Worm (Caenorhabditis elegans) whole organism, young adult: ENCODE results near the gene pals-37.
A peak's percentile ranks its signal among the peaks of the same experiment; 100 is the strongest.

Experiments
- B0261.1 ChIP-seq: sonication (generic microtip); optimal IDR thresholded peaks from 2 replicates; lab custom pipeline; 2016; ENCODE audit warnings: mild to moderate bottlenecking, missing genetic modification characterization, moderate library complexity, missing compliant biosample characterization
- D2030.7 ChIP-seq: fragments of 200-800 bp; sonication (Bioruptor generic); IDR thresholded peaks from 2 replicates; pipeline ENCODE4 v1.3.6; 2022; ENCODE audit warnings: missing genetic modification reagents, missing genetic modification characterization, missing compliant biosample characterization
- F57C9.4 ChIP-seq: sonication (generic microtip); optimal IDR thresholded peaks from 2 replicates; lab custom pipeline; 2017; ENCODE audit warnings: mild to moderate bottlenecking, missing genetic modification characterization, missing compliant biosample characterization
- K12H6.12 ChIP-seq: fragments of 200-800 bp; sonication (Bioruptor generic); optimal IDR thresholded peaks from 2 replicates; lab custom pipeline; 2018; ENCODE audit warnings: mild to moderate bottlenecking, missing genetic modification characterization, missing compliant biosample characterization
- T07F8.4 ChIP-seq: sonication (generic microtip); optimal IDR thresholded peaks from 2 replicates; lab custom pipeline; 2016; ENCODE audit warnings: mild to moderate bottlenecking, missing genetic modification characterization, moderate library complexity, missing compliant biosample characterization
- Y53F4B.3 ChIP-seq: fragments of 200-800 bp; sonication (Bioruptor generic); IDR thresholded peaks from 2 replicates; pipeline ENCODE4 v1.3.6; 2022; ENCODE audit warnings: missing genetic modification reagents, missing genetic modification characterization, missing compliant biosample characterization
- Y56A3A.18 ChIP-seq: fragments of 200-800 bp; sonication (Bioruptor generic); IDR thresholded peaks from 2 replicates; pipeline ENCODE4 v1.3.6; 2022; ENCODE audit warnings: missing genetic modification reagents, missing genetic modification characterization, missing compliant biosample characterization
- ama-1 ChIP-seq, 3 experiments: fragments of 150-350 bp in 1 of 3; sonication (generic microtip) in 2 of 3; optimal IDR thresholded peaks; 2 replicates each; lab custom pipeline; 2014 to 2018; ENCODE audit warnings: missing biosample characterization in 2 of 3, missing genetic modification characterization in 2 of 3, missing genetic modification reagents in 2 of 3
- athp-1 ChIP-seq: sonication (generic microtip); optimal IDR thresholded peaks from 2 replicates; lab custom pipeline; 2017; ENCODE audit warnings: mild to moderate bottlenecking, missing genetic modification characterization, missing compliant biosample characterization
- attf-3 ChIP-seq: fragments of 200-800 bp; sonication (Bioruptor generic); conservative IDR thresholded peaks from 2 replicates; pipeline ENCODE4 v1.3.6; 2022; ENCODE audit warnings: missing genetic modification reagents, missing genetic modification characterization, missing compliant biosample characterization
- attf-5 ChIP-seq: fragments of 200-800 bp; sonication (Bioruptor generic); optimal IDR thresholded peaks from 2 replicates; lab custom pipeline; 2018; ENCODE audit warnings: mild to moderate bottlenecking, missing genetic modification characterization, missing compliant biosample characterization
- bed-1 ChIP-seq: fragments of 200-800 bp; sonication (Bioruptor generic); IDR thresholded peaks from 2 replicates; pipeline ENCODE4 v1.3.6; 2022; ENCODE audit warnings: missing genetic modification reagents, missing genetic modification characterization, missing compliant biosample characterization
- bed-2 ChIP-seq: fragments of 200-800 bp; sonication (Bioruptor generic); IDR thresholded peaks from 2 replicates; pipeline ENCODE4 v1.3.6; 2022; ENCODE audit warnings: missing genetic modification reagents, missing genetic modification characterization, missing compliant biosample characterization
- cebp-1 ChIP-seq, 2 experiments: fragments of 200-800 bp in 1 of 2; sonication (Bioruptor generic) in 1 of 2; sonication (generic microtip) in 1 of 2; IDR thresholded peaks in 1 of 2; optimal IDR thresholded peaks in 1 of 2; 2 replicates each; pipeline versions ENCODE4 v1.3.6 to Lab custom; 2017 to 2022; ENCODE audit warnings: missing compliant biosample characterization in 2 of 2, missing genetic modification characterization in 2 of 2, mild to moderate bottlenecking in 1 of 2, missing genetic modification reagents in 1 of 2, moderate library complexity in 1 of 2
- dpl-1 ChIP-seq: fragments of 150-350 bp; optimal IDR thresholded peaks from 2 replicates; lab custom pipeline; 2014; ENCODE audit warnings: missing biosample characterization, missing genetic modification reagents, missing genetic modification characterization
- egl-18 ChIP-seq: fragments of 200-800 bp; sonication (Bioruptor generic); IDR thresholded peaks from 2 replicates; pipeline ENCODE4 v1.3.6; 2022; ENCODE audit warnings: missing genetic modification reagents, missing genetic modification characterization, missing compliant biosample characterization
- egrh-3 ChIP-seq: fragments of 200-800 bp; sonication (Bioruptor generic); IDR thresholded peaks from 2 replicates; pipeline ENCODE4 v1.3.6; 2022; ENCODE audit warnings: missing genetic modification reagents, missing genetic modification characterization, missing compliant biosample characterization
- ekl-4 ChIP-seq: fragments of 200-800 bp; sonication (Bioruptor generic); IDR thresholded peaks from 2 replicates; pipeline ENCODE4 v1.3.6; 2022; ENCODE audit warnings: missing genetic modification reagents, missing genetic modification characterization, missing compliant biosample characterization
- hlh-26 ChIP-seq: fragments of 200-800 bp; sonication (Bioruptor generic); conservative IDR thresholded peaks from 2 replicates; pipeline ENCODE4 v1.3.6; 2022; ENCODE audit warnings: missing genetic modification reagents, missing genetic modification characterization, missing compliant biosample characterization
- lin-35 ChIP-seq, 3 experiments: fragments of 150-350 bp in 2 of 3; sonication (generic microtip) in 1 of 3; optimal IDR thresholded peaks; 2 replicates each; lab custom pipeline; 2014 to 2018; ENCODE audit warnings: missing biosample characterization in 3 of 3, missing genetic modification characterization in 3 of 3, missing genetic modification reagents in 3 of 3
- lin-54 ChIP-seq: fragments of 200-800 bp; sonication (Bioruptor generic); optimal IDR thresholded peaks from 2 replicates; lab custom pipeline; 2018; ENCODE audit warnings: mild to moderate bottlenecking, missing genetic modification characterization, missing compliant biosample characterization
- lsl-1 ChIP-seq: fragments of 200-800 bp; sonication (Bioruptor generic); optimal IDR thresholded peaks from 2 replicates; lab custom pipeline; 2018; ENCODE audit warnings: mild to moderate bottlenecking, missing genetic modification characterization, moderate library complexity, missing compliant biosample characterization
- lsy-27 ChIP-seq: sonication (generic microtip); optimal IDR thresholded peaks from 2 replicates; lab custom pipeline; 2017; ENCODE audit warnings: missing genetic modification characterization, mild to moderate bottlenecking, missing compliant biosample characterization, antibody characterized with exemption, missing genotype, borderline replicate concordance; ENCODE audit not compliant: insufficient read depth
- madf-8 ChIP-seq: fragments of 200-800 bp; sonication (Bioruptor generic); conservative IDR thresholded peaks from 2 replicates; pipeline ENCODE4 v1.3.6; 2022; ENCODE audit warnings: missing genetic modification reagents, missing genetic modification characterization, missing compliant biosample characterization
- mcd-1 ChIP-seq: fragments of 200-800 bp; sonication (Bioruptor generic); IDR thresholded peaks from 2 replicates; pipeline ENCODE4 v1.3.6; 2022; ENCODE audit warnings: missing genetic modification reagents, missing genetic modification characterization, missing compliant biosample characterization
- mes-4 ChIP-seq: sonication (generic microtip); optimal IDR thresholded peaks from 2 replicates; lab custom pipeline; 2016; ENCODE audit warnings: missing genotype, missing genetic modification characterization, missing compliant biosample characterization
- nfyb-1 ChIP-seq: fragments of 200-800 bp; sonication (Bioruptor generic); IDR thresholded peaks from 2 replicates; pipeline ENCODE4 v1.3.6; 2022; ENCODE audit warnings: missing genetic modification reagents, missing genetic modification characterization, missing compliant biosample characterization
- nhr-120 ChIP-seq: fragments of 200-800 bp; sonication (Bioruptor generic); IDR thresholded peaks from 2 replicates; pipeline ENCODE4 v1.3.6; 2022; ENCODE audit warnings: missing genetic modification characterization, missing compliant biosample characterization
- nhr-179 ChIP-seq: sonication (generic microtip); optimal IDR thresholded peaks from 2 replicates; lab custom pipeline; 2016; ENCODE audit warnings: mild to moderate bottlenecking, missing genetic modification characterization, missing compliant biosample characterization
- nhr-27 ChIP-seq: fragments of 200-800 bp; sonication (Bioruptor generic); optimal IDR thresholded peaks from 2 replicates; lab custom pipeline; 2018; ENCODE audit warnings: mild to moderate bottlenecking, missing genetic modification characterization, moderate library complexity, missing compliant biosample characterization
- rpc-1 ChIP-seq, 2 experiments: fragments of 150-350 bp in 1 of 2; sonication (generic microtip) in 1 of 2; optimal IDR thresholded peaks; 2 replicates each; lab custom pipeline; 2014 to 2018; ENCODE audit warnings: missing biosample characterization in 1 of 2, missing genetic modification characterization in 1 of 2, missing genetic modification reagents in 1 of 2, missing genotype in 1 of 2
- snpc-1.1 ChIP-seq: sonication (generic microtip); optimal IDR thresholded peaks from 2 replicates; lab custom pipeline; 2017; ENCODE audit warnings: missing genetic modification characterization, mild to moderate bottlenecking, missing compliant biosample characterization, antibody characterized with exemption, moderate library complexity, missing genotype, missing genetic modification reagents; ENCODE audit not compliant: insufficient read depth
- somi-1 ChIP-seq: fragments of 200-800 bp; sonication (Bioruptor generic); optimal IDR thresholded peaks from 2 replicates; lab custom pipeline; 2018; ENCODE audit warnings: mild to moderate bottlenecking, missing genetic modification characterization, missing compliant biosample characterization
- unc-130 ChIP-seq: sonication (generic microtip); optimal IDR thresholded peaks from 2 replicates; lab custom pipeline; 2016; ENCODE audit warnings: missing genetic modification reagents, missing genetic modification characterization, missing compliant biosample characterization
- zfh-2 ChIP-seq: fragments of 200-800 bp; sonication (Bioruptor generic); conservative IDR thresholded peaks from 2 replicates; pipeline ENCODE4 v1.3.6; 2022; ENCODE audit warnings: missing genetic modification reagents, missing genetic modification characterization, missing compliant biosample characterization
- zim-3 ChIP-seq: sonication (generic microtip); optimal IDR thresholded peaks from 2 replicates; lab custom pipeline; 2017; ENCODE audit warnings: mild to moderate bottlenecking, missing genetic modification characterization, moderate library complexity, missing compliant biosample characterization
- ztf-6 ChIP-seq: fragments of 200-800 bp; sonication (Bioruptor generic); IDR thresholded peaks from 2 replicates; pipeline ENCODE4 v1.3.6; 2022; ENCODE audit warnings: missing genetic modification reagents, missing genetic modification characterization, missing compliant biosample characterization

The pals-37 gene

ce11 chrV:12465399-12465798 lies 24.1 kb upstream of the pals-37 start (continued):
- TF ChIP-seq bed-1, result no peak
- TF ChIP-seq nhr-120 (GFP tag; lab: Robert Waterston, UW), result no peak
- TF ChIP-seq D2030.7 (GFP tag; lab: Robert Waterston, UW), result no peak
- TF ChIP-seq snpc-1.1 (tag; lab: Kevin White, UChicago), result no peak
- TF ChIP-seq ekl-4 (GFP tag; lab: Robert Waterston, UW), result no peak
- TF ChIP-seq zim-3 (tag; lab: Kevin White, UChicago), result no peak
- TF ChIP-seq nhr-179 (tag; lab: Kevin White, UChicago), result no peak
- no peak for TF ChIP-seq dpl-1 (GFP tag; lab: Kevin White, UChicago)
- TF ChIP-seq nfyb-1 (GFP tag; lab: Robert Waterston, UW), result peak; percentile 60; the same call in 1 of the 2 replicates
- 0 out of 2 replicates have a peak, but pooled peaks have one; percentile 25 for TF ChIP-seq Y56A3A.18
- no peak for TF ChIP-seq unc-130 (GFP tag; lab: Kevin White, UChicago)
- TF ChIP-seq attf-3 (GFP tag; lab: Robert Waterston, UW), result peak; percentile 43
- TF ChIP-seq F57C9.4 (tag; lab: Kevin White, UChicago), result no peak
- TF ChIP-seq mcd-1 (GFP tag; lab: Robert Waterston, UW), result peak; percentile 57
- TF ChIP-seq madf-8 (GFP tag; lab: Robert Waterston, UW), result no peak
- TF ChIP-seq K12H6.12, result peak; percentile 89
- TF ChIP-seq bed-2 (GFP tag; lab: Robert Waterston, UW), result 0 out of 2 replicates have a peak, but pooled peaks have one; percentile 38
- TF ChIP-seq egrh-3 (GFP tag; lab: Robert Waterston, UW), result peak; percentile 82
- TF ChIP-seq lin-54 (GFP tag; lab: Kevin White, UChicago), result no peak
- TF ChIP-seq T07F8.4 (tag; lab: Kevin White, UChicago), result no peak
- no peak for TF ChIP-seq mes-4 (tag; lab: Kevin White, UChicago)
- TF ChIP-seq ztf-6 (GFP tag; lab: Robert Waterston, UW), result no peak
- TF ChIP-seq hlh-26 (GFP tag; lab: Robert Waterston, UW), result no peak
- TF ChIP-seq somi-1, result peak; percentile 83
- no peak for TF ChIP-seq egl-18 (GFP tag; lab: Robert Waterston, UW)
- TF ChIP-seq Y53F4B.3, result no peak
- no peak for TF ChIP-seq ama-1 (optimal IDR thresholded peaks at IDR 0.05; lab: Kevin White, UChicago)
- TF ChIP-seq ama-1 (GFP tag; optimal IDR thresholded peaks at IDR 0.05; lab: Kevin White, UChicago), result no peak
- no peak for TF ChIP-seq rpc-1 (optimal IDR thresholded peaks at IDR 0.05; lab: Kevin White, UChicago)
- TF ChIP-seq rpc-1 (tag; optimal IDR thresholded peaks at IDR 0.05; lab: Kevin White, UChicago), result no peak

- TF ChIP-seq attf-5 (GFP tag; lab: Kevin White, UChicago), result no peak
- no peak for TF ChIP-seq nfyb-1 (GFP tag; lab: Robert Waterston, UW)
- no peak for TF ChIP-seq lsl-1 (GFP tag; lab: Kevin White, UChicago)
- no peak for TF ChIP-seq lsy-27
- TF ChIP-seq ztf-6 (GFP tag; lab: Robert Waterston, UW), result no peak
- 0 out of 2 replicates have a peak, but pooled peaks have one; percentile 21 for TF ChIP-seq zfh-2 (GFP tag; lab: Robert Waterston, UW)
- no peak for TF ChIP-seq nhr-27 (tag; lab: Kevin White, UChicago)
- no peak for TF ChIP-seq athp-1
- TF ChIP-seq, all 124 proteins: peak for 1
Observed at ce11 chrV:12462908-12463307, 21.6 kb upstream of the pals-37 start, which contains the start of gene egl-10. egl-10 (minus strand) TSS chrV:12463008.

ce11 chrV:12460583-12460982 lies 19.3 kb upstream of the pals-37 start:
- TF ChIP-seq cebp-1 (GFP tag; IDR thresholded peaks at IDR 0.05; lab: Robert Waterston, UW) (no peak), cebp-1 (tag; optimal IDR thresholded peaks at IDR 0.05; lab: Kevin White, UChicago) (peak; percentile 76), lin-35 (GFP tag; optimal IDR thresholded peaks at IDR 0.05; lab: Kevin White, UChicago) (peak in 1 of 3 experiments; percentile 38), B0261.1 (tag; lab: Kevin White, UChicago) (no peak)
